Fruit fly (Drosophila melanogaster) whole organism, embryonic: ENCODE data around the gene CG13069.

ENCODE experiments used
- CG17829 ChIP-seq: fragments of 200-800 bp; optimal IDR thresholded peaks from 2 replicates; lab custom pipeline; 2019; ENCODE audit warnings: missing biosample characterization, mild to moderate bottlenecking, missing genetic modification characterization, moderate library complexity
- CG1832 ChIP-seq: fragments of 200-800 bp; sonication (Bioruptor generic); optimal IDR thresholded peaks from 2 replicates; lab custom pipeline; 2017; ENCODE audit warnings: missing biosample characterization, mild to moderate bottlenecking, missing genetic modification characterization, inconsistent platforms
- CG8924 ChIP-seq: fragments of 200-800 bp; optimal IDR thresholded peaks from 3 replicates; lab custom pipeline; 2019; ENCODE audit warnings: missing biosample characterization, mild to moderate bottlenecking, missing genetic modification characterization, moderate library complexity

DNA sequence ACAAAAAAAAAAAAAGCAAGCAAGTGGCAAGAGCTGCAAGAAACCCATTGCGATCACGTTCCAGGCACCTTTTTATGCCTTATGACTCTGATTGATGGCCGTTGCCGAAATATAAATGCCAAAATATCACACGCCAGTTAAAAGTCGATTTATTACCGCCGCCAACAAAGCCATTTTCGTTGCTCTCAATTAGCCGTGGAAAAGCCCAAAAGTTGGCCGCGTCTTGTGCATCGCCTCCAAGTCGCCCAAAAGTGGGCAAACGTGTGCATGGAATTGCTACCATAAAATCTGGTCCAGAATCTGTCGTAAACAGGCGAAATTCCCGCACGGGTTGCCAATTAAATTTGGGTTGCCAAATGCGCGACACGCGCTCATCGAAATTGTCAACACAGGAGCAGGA is 26.5 kb downstream of the CG13069 start:
- no peak for TF ChIP-seq CG17829
- no peak for TF ChIP-seq CG8924 (tag; lab: Kevin White, UChicago)
- no peak for TF ChIP-seq CG1832 (GFP tag; lab: Kevin White, UChicago)
